Fruit fly (Drosophila melanogaster) whole organism, wandering third instar larva: ENCODE results near the gene CG3168.
A peak's percentile ranks its signal among the peaks of the same experiment; 100 is the strongest.

Experiments used
- CG9705 ChIP-seq: fragments of 200-800 bp; sonication (Bioruptor generic); optimal IDR thresholded peaks from 2 replicates; lab custom pipeline; 2018; ENCODE audit warnings: missing biosample characterization, mild to moderate bottlenecking, missing genetic modification characterization
- CrebA ChIP-seq: fragments of 200-800 bp; sonication (Bioruptor generic); optimal IDR thresholded peaks from 2 replicates; lab custom pipeline; 2016; ENCODE audit warnings: missing biosample characterization, mild to moderate bottlenecking, missing genetic modification characterization, borderline replicate concordance
- Dfd ChIP-seq: fragments of >200 bp; optimal IDR thresholded peaks from 2 replicates; lab custom pipeline; 2017; ENCODE audit warnings: missing biosample characterization, missing genetic modification characterization
- Dif ChIP-seq: fragments of 200-275, 200-300 bp; sonication (Bioruptor generic); optimal IDR thresholded peaks from 2 replicates; lab custom pipeline; 2018; ENCODE audit warnings: missing biosample characterization, missing genetic modification characterization; ENCODE audit not compliant: partially characterized antibody
- GATAd ChIP-seq: sonication (Bioruptor generic); optimal IDR thresholded peaks from 2 replicates; lab custom pipeline; 2016; ENCODE audit warnings: missing biosample characterization, missing genetic modification characterization
- HLH106 ChIP-seq: fragments of 200-800 bp; optimal IDR thresholded peaks from 3 replicates; lab custom pipeline; 2019; ENCODE audit warnings: missing biosample characterization, mild to moderate bottlenecking, missing genetic modification characterization, moderate library complexity
- Hnf4 ChIP-seq: fragments of 200-800 bp; sonication (Bioruptor generic); optimal IDR thresholded peaks from 2 replicates; lab custom pipeline; 2016; ENCODE audit warnings: missing biosample characterization, mild to moderate bottlenecking, missing genetic modification characterization
- Hr78 ChIP-seq: fragments of >200 bp; optimal IDR thresholded peaks from 2 replicates; lab custom pipeline; 2017; ENCODE audit warnings: missing biosample characterization, missing genetic modification characterization
- Hr83 ChIP-seq: fragments of 200-300 bp; sonication (Bioruptor generic); optimal IDR thresholded peaks from 2 replicates; lab custom pipeline; 2016; ENCODE audit warnings: missing biosample characterization, mild to moderate bottlenecking, missing genetic modification characterization, moderate library complexity; ENCODE audit not compliant: poor library complexity, severe bottlenecking
- Jra ChIP-seq: sonication (Bioruptor generic); optimal IDR thresholded peaks from 2 replicates; lab custom pipeline; 2016; ENCODE audit warnings: missing biosample characterization, missing genetic modification characterization
- Myc ChIP-seq: fragments of >200 bp; optimal IDR thresholded peaks from 2 replicates; lab custom pipeline; 2017
- N ChIP-seq: fragments of >200 bp; optimal IDR thresholded peaks from 2 replicates; lab custom pipeline; 2018; ENCODE audit warnings: missing biosample characterization, missing external identifiers, missing genetic modification characterization
- OdsH ChIP-seq: fragments of 200-800 bp; sonication (Bioruptor generic); optimal IDR thresholded peaks from 2 replicates; lab custom pipeline; 2016; ENCODE audit warnings: missing biosample characterization, mild to moderate bottlenecking, missing genetic modification characterization
- Rel ChIP-seq, 2 experiments: fragments of 200-800 bp; sonication (Bioruptor generic) in 1 of 2; optimal IDR thresholded peaks; 2 replicates in 1 of 2; 3 replicates in 1 of 2; lab custom pipeline; 2016 to 2019; ENCODE audit warnings: mild to moderate bottlenecking in 2 of 2, missing biosample characterization in 2 of 2, missing genetic modification characterization in 2 of 2, moderate library complexity in 1 of 2
- Sp1 ChIP-seq: fragments of 200-800 bp; sonication (Bioruptor generic); optimal IDR thresholded peaks from 3 replicates; lab custom pipeline; 2019; ENCODE audit warnings: missing biosample characterization, mild to moderate bottlenecking, missing genetic modification characterization, moderate library complexity
- Vsx2 ChIP-seq: fragments of 200-300, 225-300 bp; sonication (Bioruptor generic); optimal IDR thresholded peaks from 2 replicates; lab custom pipeline; 2018; ENCODE audit warnings: missing biosample characterization, missing genetic modification characterization; ENCODE audit not compliant: partially characterized antibody
- br ChIP-seq: fragments of 200-800 bp; sonication (Bioruptor generic); optimal IDR thresholded peaks from 2 replicates; lab custom pipeline; 2016; ENCODE audit warnings: missing biosample characterization, missing genetic modification characterization
- brk ChIP-seq: fragments of 200-800 bp; sonication (Bioruptor generic); optimal IDR thresholded peaks from 2 replicates; lab custom pipeline; 2016; ENCODE audit warnings: missing biosample characterization, mild to moderate bottlenecking, missing genetic modification characterization
- dl ChIP-seq, 2 experiments: fragments of 175-275, 200-275 bp in 1 of 2; fragments of 200-275 bp in 1 of 2; sonication (Bioruptor generic); optimal IDR thresholded peaks; lab custom pipeline; 2018; ENCODE audit warnings: mild to moderate bottlenecking in 2 of 2, missing biosample characterization in 2 of 2, missing genetic modification characterization in 2 of 2, moderate library complexity in 2 of 2; ENCODE audit not compliant: partially characterized antibody in 2 of 2, insufficient read depth in 1 of 2
- dmrt93B ChIP-seq: fragments of 200-800 bp; sonication (Bioruptor generic); optimal IDR thresholded peaks from 2 replicates; lab custom pipeline; 2018; ENCODE audit warnings: missing biosample characterization, mild to moderate bottlenecking, missing genetic modification characterization
- dsf ChIP-seq: sonication (Bioruptor generic); optimal IDR thresholded peaks from 2 replicates; lab custom pipeline; 2016; ENCODE audit warnings: missing biosample characterization, missing genetic modification characterization, borderline replicate concordance
- ey ChIP-seq: fragments of 200-800 bp; sonication (Bioruptor generic); optimal IDR thresholded peaks from 2 replicates; lab custom pipeline; 2016; ENCODE audit warnings: missing biosample characterization, missing genetic modification characterization
- foxo ChIP-seq, 2 experiments: fragments of 200-800 bp; sonication (Bioruptor generic); optimal IDR thresholded peaks; 2 replicates in 1 of 2; 3 replicates in 1 of 2; lab custom pipeline; 2016 to 2017; ENCODE audit warnings: missing biosample characterization in 2 of 2, missing genetic modification characterization in 2 of 2
- fru ChIP-seq: fragments of 200-800 bp; sonication (Bioruptor generic); optimal IDR thresholded peaks from 3 replicates; lab custom pipeline; 2016; ENCODE audit warnings: missing biosample characterization, mild to moderate bottlenecking, missing genetic modification characterization
- h ChIP-seq: fragments of 200-800 bp; sonication (Bioruptor generic); optimal IDR thresholded peaks from 3 replicates; lab custom pipeline; 2016; ENCODE audit warnings: missing biosample characterization, mild to moderate bottlenecking, missing genetic modification characterization
- jim ChIP-seq: fragments of 175-275, 200-325 bp; sonication (Bioruptor generic); optimal IDR thresholded peaks from 2 replicates; lab custom pipeline; 2016; ENCODE audit warnings: missing biosample characterization, mild to moderate bottlenecking, missing genetic modification characterization
- lola ChIP-seq: fragments of >200 bp; optimal IDR thresholded peaks from 2 replicates; lab custom pipeline; 2017; ENCODE audit warnings: missing biosample characterization, missing genetic modification characterization
- pan ChIP-seq: fragments of >200 bp; optimal IDR thresholded peaks from 2 replicates; lab custom pipeline; 2017
- psq ChIP-seq: fragments of 200-800 bp; sonication (Bioruptor generic); optimal IDR thresholded peaks from 3 replicates; lab custom pipeline; 2017; ENCODE audit warnings: missing biosample characterization, mild to moderate bottlenecking, missing genetic modification characterization, moderate library complexity
- rgr ChIP-seq: fragments of 200-800 bp; sonication (Bioruptor generic); optimal IDR thresholded peaks from 3 replicates; lab custom pipeline; 2016; ENCODE audit warnings: missing biosample characterization, mild to moderate bottlenecking, missing genetic modification characterization
- sage ChIP-seq: fragments of 200-800 bp; sonication (Bioruptor generic); optimal IDR thresholded peaks from 2 replicates; lab custom pipeline; 2016; ENCODE audit warnings: missing biosample characterization, mild to moderate bottlenecking, missing genetic modification characterization
- sv ChIP-seq: fragments of 200-800 bp; sonication (Bioruptor generic); optimal IDR thresholded peaks from 3 replicates; lab custom pipeline; 2016; ENCODE audit warnings: missing biosample characterization, missing genetic modification characterization
- tai ChIP-seq: sonication (Bioruptor generic); optimal IDR thresholded peaks from 2 replicates; lab custom pipeline; 2016; ENCODE audit warnings: missing biosample characterization, missing genetic modification characterization
- usp ChIP-seq: fragments of >200 bp; optimal IDR thresholded peaks from 2 replicates; lab custom pipeline; 2017; ENCODE audit warnings: missing biosample characterization, missing genetic modification characterization
- woc ChIP-seq: sonication (Bioruptor generic); optimal IDR thresholded peaks from 2 replicates; lab custom pipeline; 2016; ENCODE audit warnings: missing biosample characterization, mild to moderate bottlenecking, missing genetic modification characterization

The CG3168 gene

dm6 chrX:6756175-6756718 lies 16.5 kb upstream of the CG3168 start, which contains the start of gene sov:
sov (plus strand) TSS chrX:6756322.
- no peak for TF ChIP-seq GATAd (GFP tag; lab: Kevin White, UChicago)
- TF ChIP-seq woc (GFP tag; lab: Kevin White, UChicago): peak; percentile 31
- TF ChIP-seq tai (GFP tag; lab: Kevin White, UChicago): no peak

DNA sequence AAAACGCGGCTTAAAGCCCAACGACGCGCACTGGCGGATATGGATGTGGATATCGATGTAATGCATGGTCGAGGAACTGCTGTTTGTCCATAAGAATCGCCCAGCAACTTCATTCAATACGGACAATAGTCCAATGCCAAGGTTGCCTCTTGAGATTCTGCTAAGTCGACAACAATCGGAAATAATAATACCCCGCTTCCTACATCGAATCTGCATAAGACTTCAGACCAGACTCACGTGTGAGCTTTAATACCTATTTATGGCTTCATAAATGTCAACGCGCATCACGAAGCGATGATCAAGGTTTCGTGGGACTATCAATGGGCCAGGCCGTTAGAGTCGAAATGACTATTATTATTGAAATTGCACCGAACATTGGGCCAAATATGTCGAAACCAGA lies 12.2 kb upstream of the CG3168 start:
- TF ChIP-seq lola (GFP tag; lab: Kevin White, UChicago): no peak
- no peak for TF ChIP-seq Dfd
- TF ChIP-seq Jra (GFP tag; lab: Kevin White, UChicago): no peak
- no peak for TF ChIP-seq jim (GFP tag; lab: Kevin White, UChicago)
- TF ChIP-seq Myc (lab: Kevin White, UChicago): no peak
- TF ChIP-seq sage (GFP tag; lab: Kevin White, UChicago): no peak
- no peak for TF ChIP-seq dl (GFP tag; optimal IDR thresholded peaks at IDR 0.05; lab: Kevin White, UChicago; ENCODE audit: insufficient read depth in 1 of 2, partially characterized antibody in 2 of 2)
- no peak for TF ChIP-seq CrebA (GFP tag; lab: Kevin White, UChicago)

dm6 chrX:6747244-6747643 lies 7.5 kb upstream of the CG3168 start, which contains the start of gene CG14439:
CG14439 (plus strand) TSS chrX:6747544.
- TF ChIP-seq lola (GFP tag; lab: Kevin White, UChicago): no peak
- TF ChIP-seq Rel (GFP tag; optimal IDR thresholded peaks at IDR 0.05; lab: Kevin White, UChicago): peak; percentile 41
- no peak for TF ChIP-seq Rel (tag; optimal IDR thresholded peaks at IDR 0.05; lab: Kevin White, UChicago)

dm6 chrX:6746221-6746620 lies 6.4 kb upstream of the CG3168 start:
- TF ChIP-seq dl (GFP tag; optimal IDR thresholded peaks at IDR 0.05; lab: Kevin White, UChicago; ENCODE audit: insufficient read depth in 1 of 2, partially characterized antibody in 2 of 2): no peak
- TF ChIP-seq psq (GFP tag; lab: Kevin White, UChicago): no peak
- TF ChIP-seq Hnf4 (GFP tag; lab: Kevin White, UChicago): peak; percentile 41
- TF ChIP-seq sage (GFP tag; lab: Kevin White, UChicago): no peak
- peak; percentile 44 for TF ChIP-seq rgr (GFP tag; lab: Kevin White, UChicago)
- no peak for TF ChIP-seq dmrt93B
- TF ChIP-seq Sp1: peak; percentile 37
- no peak for TF ChIP-seq Vsx2 (GFP tag; lab: Kevin White, UChicago)
- no peak for TF ChIP-seq pan (lab: Kevin White, UChicago)
- TF ChIP-seq HLH106 (tag; lab: Kevin White, UChicago): peak; percentile 50
- TF ChIP-seq OdsH (GFP tag; lab: Kevin White, UChicago): peak; percentile 54

DNA sequence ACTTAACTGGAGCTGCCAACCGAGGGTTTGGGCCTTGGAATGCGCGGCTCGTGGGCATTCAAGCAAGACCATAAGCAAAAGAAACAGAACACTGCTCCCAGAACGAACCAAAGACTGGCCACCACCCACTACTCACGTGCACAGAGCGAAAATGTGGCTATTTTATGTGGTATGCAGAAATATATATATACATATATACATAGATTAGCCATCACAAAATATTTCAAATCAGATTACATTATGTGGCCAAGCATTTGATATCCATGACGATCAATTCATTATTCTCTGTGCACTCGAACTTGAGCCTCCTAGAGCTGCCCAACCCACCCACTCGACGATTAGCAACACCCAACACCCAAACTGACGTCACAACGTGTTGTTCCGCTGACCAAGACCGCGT lies 5.8 kb upstream of the CG3168 start:
- TF ChIP-seq foxo (GFP tag; optimal IDR thresholded peaks at IDR 0.05; lab: Kevin White, UChicago) (peak in 1 of 2 experiments; percentile 6), HLH106 (tag; lab: Kevin White, UChicago) (peak; percentile 27), ey (GFP tag; lab: Kevin White, UChicago) (peak; percentile 8), usp (GFP tag; lab: Kevin White, UChicago) (no peak), br (peak; percentile 7), Hnf4 (GFP tag; lab: Kevin White, UChicago) (no peak), h (GFP tag; lab: Kevin White, UChicago) (peak; percentile 17)
- TF ChIP-seq, all 38 proteins: peak for 5

DNA sequence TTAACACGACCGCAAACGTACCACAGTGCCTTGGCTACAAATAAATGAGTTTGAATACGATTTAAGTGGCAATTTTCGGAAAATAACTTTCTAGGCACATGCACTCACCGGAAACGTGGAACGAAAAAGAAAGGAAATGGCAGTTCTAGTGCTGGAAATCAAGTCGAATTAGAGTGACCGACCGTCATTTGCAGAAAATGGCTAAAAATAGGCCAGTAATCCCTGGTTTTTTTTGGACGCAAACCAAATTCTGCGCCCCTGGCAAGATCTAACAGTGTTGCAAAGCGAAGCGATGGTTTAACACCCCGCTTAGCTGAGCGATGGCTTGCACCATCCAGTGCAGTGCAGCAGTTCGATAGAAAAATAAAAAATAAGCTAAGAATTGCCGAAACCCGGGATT lies 4.3 kb upstream of the CG3168 start, which contains the start of gene RpL17:
TSS of gene RpL17 (minus strand) at position 151 of the 400 bp plus-strand sequence.
- TF ChIP-seq dsf (GFP tag; lab: Kevin White, UChicago): no peak
- peak in 1 of 2 experiments; percentile 81 for TF ChIP-seq foxo (GFP tag; optimal IDR thresholded peaks at IDR 0.05; lab: Kevin White, UChicago)
- TF ChIP-seq Jra (GFP tag; lab: Kevin White, UChicago): peak; percentile 31
- no peak for TF ChIP-seq jim (GFP tag; lab: Kevin White, UChicago)
- TF ChIP-seq Hr83 (GFP tag; lab: Kevin White, UChicago): peak; percentile 96
- TF ChIP-seq N (GFP tag; lab: Kevin White, UChicago): no peak
- TF ChIP-seq h (GFP tag; lab: Kevin White, UChicago): peak; percentile 80
- TF ChIP-seq br: peak; percentile 81
- TF ChIP-seq CG9705 (GFP tag; lab: Kevin White, UChicago): peak; percentile 71
- TF ChIP-seq sage (GFP tag; lab: Kevin White, UChicago): peak; percentile 36
- TF ChIP-seq dmrt93B: peak; percentile 78
- no peak for TF ChIP-seq Hr78 (GFP tag; lab: Kevin White, UChicago)
- peak; percentile 75 for TF ChIP-seq fru (GFP tag; lab: Kevin White, UChicago)
- no peak for TF ChIP-seq Vsx2 (GFP tag; lab: Kevin White, UChicago)
- TF ChIP-seq sv: peak; percentile 73
- TF ChIP-seq Sp1: peak; percentile 87
- TF ChIP-seq GATAd (GFP tag; lab: Kevin White, UChicago): no peak
- TF ChIP-seq lola (GFP tag; lab: Kevin White, UChicago): no peak
- no peak for TF ChIP-seq brk (GFP tag; lab: Kevin White, UChicago)
- TF ChIP-seq Dif (GFP tag; lab: Kevin White, UChicago): no peak
- TF ChIP-seq woc (GFP tag; lab: Kevin White, UChicago): peak; percentile 58
- no peak for TF ChIP-seq Myc (lab: Kevin White, UChicago)
- TF ChIP-seq Rel (GFP tag; optimal IDR thresholded peaks at IDR 0.05; lab: Kevin White, UChicago): no peak
- TF ChIP-seq Rel (tag; optimal IDR thresholded peaks at IDR 0.05; lab: Kevin White, UChicago): peak; percentile 38
- peak; percentile 22 for TF ChIP-seq tai (GFP tag; lab: Kevin White, UChicago)
- TF ChIP-seq Dfd: no peak
- peak; percentile 77 for TF ChIP-seq OdsH (GFP tag; lab: Kevin White, UChicago)
- TF ChIP-seq HLH106 (tag; lab: Kevin White, UChicago): peak; percentile 57
